Fruit fly (Drosophila melanogaster) whole organism, adult: Measurements from ENCODE around the gene Ptx1.

Source experiments
- CG12768 ChIP-seq: fragments of 200-800 bp; sonication (Bioruptor generic); optimal IDR thresholded peaks from 2 replicates; lab custom pipeline; 2017; ENCODE audit warnings: missing biosample characterization, missing genetic modification characterization, mild to moderate bottlenecking, moderate library complexity, missing genetic modification reagents
- CG14711 ChIP-seq: fragments of 200-800 bp; sonication (Bioruptor generic); optimal IDR thresholded peaks from 2 replicates; lab custom pipeline; 2018; ENCODE audit warnings: missing biosample characterization, mild to moderate bottlenecking, missing genetic modification characterization, moderate library complexity
- CG5204 ChIP-seq: fragments of 200-800 bp; sonication (Bioruptor generic); optimal IDR thresholded peaks from 2 replicates; lab custom pipeline; 2016; ENCODE audit warnings: missing biosample characterization, missing genetic modification characterization
- Mnt ChIP-seq: fragments of 200-800 bp; sonication (Bioruptor generic); optimal IDR thresholded peaks from 2 replicates; lab custom pipeline; 2016; ENCODE audit warnings: missing biosample characterization, mild to moderate bottlenecking, missing genetic modification characterization
- bab1 ChIP-seq: fragments of 200-800 bp; sonication (Bioruptor generic); optimal IDR thresholded peaks from 3 replicates; lab custom pipeline; 2019; ENCODE audit warnings: missing biosample characterization, mild to moderate bottlenecking, missing genetic modification characterization, moderate library complexity
- cic ChIP-seq: fragments of 200-800 bp; sonication (Bioruptor generic); optimal IDR thresholded peaks from 2 replicates; lab custom pipeline; 2017; ENCODE audit warnings: missing biosample characterization, mild to moderate bottlenecking, missing genetic modification characterization, moderate library complexity
- cnc ChIP-seq, 2 experiments: fragments of >200 bp; optimal IDR thresholded peaks; 2 replicates each; lab custom pipeline; 2017
- kay ChIP-seq: fragments of 200-800 bp; sonication (Bioruptor generic); peaks from one replicate; lab custom pipeline; 2016; ENCODE audit warnings: missing biosample characterization, missing genetic modification characterization, borderline replicate concordance
- pad ChIP-seq: fragments of 200-800 bp; sonication (Bioruptor generic); optimal IDR thresholded peaks from 3 replicates; lab custom pipeline; 2017; ENCODE audit warnings: missing biosample characterization, missing genetic modification characterization, mild to moderate bottlenecking, moderate library complexity, missing genetic modification reagents
- tj ChIP-seq: fragments of 200-800 bp; sonication (Bioruptor generic); optimal IDR thresholded peaks from 3 replicates; lab custom pipeline; 2017; ENCODE audit warnings: missing biosample characterization, mild to moderate bottlenecking, missing genetic modification characterization, moderate library complexity

DNA sequence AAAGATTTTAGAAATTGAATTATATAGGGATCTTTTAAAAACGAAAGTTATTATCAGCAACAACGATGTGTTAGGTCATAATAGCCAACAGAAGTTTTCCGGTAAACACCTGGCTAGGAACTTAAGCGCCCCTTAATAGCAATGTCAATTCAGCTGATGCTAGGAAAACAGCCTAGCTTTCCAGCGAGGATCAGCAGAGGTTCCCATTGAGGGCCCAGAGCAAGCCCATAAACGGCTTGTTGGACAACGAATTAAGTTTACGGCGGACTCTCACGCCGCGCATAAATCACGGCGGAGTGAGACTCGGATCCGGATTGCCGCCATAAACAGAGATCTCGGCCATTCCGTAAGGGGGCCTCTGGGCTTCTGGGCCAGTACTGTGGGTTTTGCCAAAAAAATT, 1.1 kb downstream of the Ptx1 start:
- TF ChIP-seq CG12768 (GFP tag; lab: Kevin White, UChicago) (peak; percentile 37), CG14711 (tag; lab: Kevin White, UChicago) (no peak), kay (GFP tag; lab: Kevin White, UChicago) (no peak), cic (GFP tag; lab: Kevin White, UChicago) (peak; percentile 54), CG5204 (GFP tag; lab: Kevin White, UChicago) (no peak), tj (no peak), cnc (optimal IDR thresholded peaks at IDR 0.05; lab: Kevin White, UChicago) (no peak), bab1 (GFP tag; lab: Kevin White, UChicago) (no peak), pad (GFP tag; lab: Kevin White, UChicago) (no peak), Mnt (GFP tag; lab: Kevin White, UChicago) (no peak)
